Worm (Caenorhabditis elegans) whole organism, L3 larva: ENCODE measurements around the gene cdc-48.1.
A peak's percentile ranks its signal among the peaks of the same experiment; 100 is the strongest.

Experiments
- R02D3.7 ChIP-seq: fragments of 150-350 bp; optimal IDR thresholded peaks from 2 replicates; lab custom pipeline; 2014; ENCODE audit warnings: missing biosample characterization, missing genetic modification characterization
- ZK546.5 ChIP-seq: sonication (generic microtip); optimal IDR thresholded peaks from 2 replicates; lab custom pipeline; 2017; ENCODE audit warnings: missing biosample characterization, missing genetic modification characterization
- aly-2 ChIP-seq: fragments of 150-350 bp; optimal IDR thresholded peaks from 2 replicates; lab custom pipeline; 2014; ENCODE audit warnings: missing biosample characterization, missing genetic modification characterization
- ama-1 ChIP-seq: fragments of 150-350 bp; optimal IDR thresholded peaks from 2 replicates; lab custom pipeline; 2018
- ceh-16 ChIP-seq: sonication (generic microtip); optimal IDR thresholded peaks from 2 replicates; lab custom pipeline; 2017; ENCODE audit warnings: missing biosample characterization, missing genetic modification characterization
- ceh-28 ChIP-seq: fragments of 150-350 bp; optimal IDR thresholded peaks from 2 replicates; lab custom pipeline; 2014; ENCODE audit warnings: missing biosample characterization, missing genetic modification reagents, missing genetic modification characterization
- ceh-82 ChIP-seq: fragments of 150-350 bp; optimal IDR thresholded peaks from 2 replicates; lab custom pipeline; 2014; ENCODE audit warnings: missing biosample characterization, missing genetic modification characterization
- ceh-9 ChIP-seq: sonication (generic microtip); optimal IDR thresholded peaks from 2 replicates; lab custom pipeline; 2018; ENCODE audit warnings: missing biosample characterization, missing genetic modification characterization
- daf-12 ChIP-seq: fragments of 150-350 bp; optimal IDR thresholded peaks from 2 replicates; lab custom pipeline; 2014; ENCODE audit warnings: missing biosample characterization, missing genetic modification reagents, missing genetic modification characterization
- egl-27 ChIP-seq: sonication (generic microtip); optimal IDR thresholded peaks from 4 replicates; lab custom pipeline; 2017; ENCODE audit warnings: missing biosample characterization, missing genetic modification reagents, missing genetic modification characterization
- egl-5 ChIP-seq: fragments of 150-350 bp; optimal IDR thresholded peaks from 2 replicates; lab custom pipeline; 2017; ENCODE audit warnings: missing biosample characterization, missing genetic modification reagents, missing genetic modification characterization, inconsistent platforms
- elt-1 ChIP-seq: fragments of 150-350 bp; optimal IDR thresholded peaks from 2 replicates; lab custom pipeline; 2014; ENCODE audit warnings: missing biosample characterization, missing genetic modification characterization
- elt-2 ChIP-seq: sonication (generic microtip); optimal IDR thresholded peaks from 2 replicates; lab custom pipeline; 2016; ENCODE audit warnings: missing genetic modification reagents, mild to moderate bottlenecking, missing genetic modification characterization, missing compliant biosample characterization
- elt-3 ChIP-seq, 3 experiments: fragments of 150-350 bp in 1 of 3; sonication (generic microtip) in 2 of 3; optimal IDR thresholded peaks; 2 replicates in 2 of 3; 4 replicates in 1 of 3; lab custom pipeline; 2014 to 2017; ENCODE audit warnings: missing biosample characterization in 3 of 3, missing genetic modification characterization in 3 of 3
- eor-1 ChIP-seq, 2 experiments: fragments of 150-350 bp; optimal IDR thresholded peaks; 2 replicates each; lab custom pipeline; 2014 to 2018; ENCODE audit warnings: missing biosample characterization in 2 of 2, missing genetic modification characterization in 2 of 2
- fkh-10 ChIP-seq: sonication (generic microtip); optimal IDR thresholded peaks from 2 replicates; lab custom pipeline; 2017; ENCODE audit warnings: missing biosample characterization, missing genetic modification reagents, missing genetic modification characterization
- fkh-2 ChIP-seq: fragments of 150-350 bp; optimal IDR thresholded peaks from 2 replicates; lab custom pipeline; 2014; ENCODE audit warnings: missing biosample characterization, missing genetic modification reagents, missing genetic modification characterization
- fos-1 ChIP-seq: fragments of 150-350 bp; optimal IDR thresholded peaks from 2 replicates; lab custom pipeline; 2014; ENCODE audit warnings: missing biosample characterization, missing genetic modification characterization
- hmg-11 ChIP-seq: sonication (generic microtip); optimal IDR thresholded peaks from 2 replicates; lab custom pipeline; 2016; ENCODE audit warnings: missing genetic modification characterization, missing compliant biosample characterization
- jun-1 ChIP-seq: fragments of 150-350 bp; optimal IDR thresholded peaks from 2 replicates; lab custom pipeline; 2014; ENCODE audit warnings: missing biosample characterization, missing genetic modification reagents, missing genetic modification characterization
- lin-15B ChIP-seq: fragments of 150-350 bp; optimal IDR thresholded peaks from 2 replicates; lab custom pipeline; 2014; ENCODE audit warnings: missing biosample characterization, missing genetic modification characterization
- lin-39 ChIP-seq: fragments of 150-350 bp; optimal IDR thresholded peaks from 2 replicates; lab custom pipeline; 2018; ENCODE audit warnings: missing biosample characterization, missing genetic modification reagents, missing genetic modification characterization
- lsy-12 ChIP-seq: sonication (generic microtip); optimal IDR thresholded peaks from 2 replicates; lab custom pipeline; 2016; ENCODE audit warnings: mild to moderate bottlenecking, missing genetic modification characterization, missing compliant biosample characterization
- mdl-1 ChIP-seq: fragments of 150-350 bp; optimal IDR thresholded peaks from 2 replicates; lab custom pipeline; 2014; ENCODE audit warnings: missing biosample characterization, missing genetic modification characterization
- mml-1 ChIP-seq: fragments of 150-350 bp; sonication (generic microtip); optimal IDR thresholded peaks from 3 replicates; lab custom pipeline; 2014; ENCODE audit warnings: missing biosample characterization, missing genetic modification characterization
- nfya-1 ChIP-seq: sonication (generic microtip); optimal IDR thresholded peaks from 2 replicates; lab custom pipeline; 2017; ENCODE audit warnings: missing genetic modification characterization, mild to moderate bottlenecking, missing compliant biosample characterization, antibody characterized with exemption, moderate library complexity; ENCODE audit not compliant: insufficient read depth
- nhr-11 ChIP-seq: fragments of 150-350 bp; optimal IDR thresholded peaks from 2 replicates; lab custom pipeline; 2014; ENCODE audit warnings: missing biosample characterization, missing genetic modification characterization
- nhr-12 ChIP-seq: fragments of 150-350 bp; optimal IDR thresholded peaks from 2 replicates; lab custom pipeline; 2014; ENCODE audit warnings: missing biosample characterization, missing genetic modification characterization
- nhr-23 ChIP-seq: fragments of 150-350 bp; optimal IDR thresholded peaks from 2 replicates; lab custom pipeline; 2014; ENCODE audit warnings: missing biosample characterization, missing genetic modification reagents, missing genetic modification characterization
- nhr-237 ChIP-seq: fragments of 150-350 bp; optimal IDR thresholded peaks from 2 replicates; lab custom pipeline; 2014; ENCODE audit warnings: missing biosample characterization, missing genetic modification characterization
- nhr-25 ChIP-seq: sonication (generic microtip); optimal IDR thresholded peaks from 2 replicates; lab custom pipeline; 2017; ENCODE audit warnings: missing biosample characterization, missing genetic modification characterization
- nhr-28 ChIP-seq: fragments of 150-350 bp; optimal IDR thresholded peaks from 2 replicates; lab custom pipeline; 2014; ENCODE audit warnings: missing biosample characterization, missing genetic modification characterization
- nhr-43 ChIP-seq: sonication (generic microtip); optimal IDR thresholded peaks from 2 replicates; lab custom pipeline; 2016; ENCODE audit warnings: mild to moderate bottlenecking, missing genetic modification characterization, missing compliant biosample characterization; ENCODE audit not compliant: poor library complexity, severe bottlenecking
- nhr-67 ChIP-seq: fragments of 150-350 bp; optimal IDR thresholded peaks from 2 replicates; lab custom pipeline; 2014; ENCODE audit warnings: missing biosample characterization, missing genetic modification characterization
- nhr-76 ChIP-seq: fragments of 150-350 bp; sonication (generic microtip); optimal IDR thresholded peaks from 5 replicates; lab custom pipeline; 2014; ENCODE audit warnings: missing biosample characterization, missing genetic modification characterization
- nhr-77 ChIP-seq: fragments of 150-350 bp; optimal IDR thresholded peaks from 2 replicates; lab custom pipeline; 2014; ENCODE audit warnings: missing biosample characterization, missing genetic modification characterization
- pha-4 ChIP-seq: fragments of 150-350 bp; optimal IDR thresholded peaks from 2 replicates; lab custom pipeline; 2014; ENCODE audit warnings: missing biosample characterization, missing genetic modification reagents, missing genetic modification characterization
- pqm-1 ChIP-seq: fragments of 150-350 bp; optimal IDR thresholded peaks from 2 replicates; lab custom pipeline; 2017; ENCODE audit warnings: missing biosample characterization, missing genetic modification characterization, inconsistent platforms
- sea-2 ChIP-seq: fragments of 150-350 bp; sonication (generic microtip); optimal IDR thresholded peaks from 4 replicates; lab custom pipeline; 2014; ENCODE audit warnings: missing biosample characterization, missing genetic modification reagents, missing genetic modification characterization
- skn-1 ChIP-seq: fragments of 150-350 bp; optimal IDR thresholded peaks from 2 replicates; lab custom pipeline; 2014; ENCODE audit warnings: missing biosample characterization, missing genetic modification characterization
- snpc-4 ChIP-seq: fragments of 150-350 bp; optimal IDR thresholded peaks from 2 replicates; lab custom pipeline; 2014; ENCODE audit warnings: missing biosample characterization, missing genetic modification characterization
- tbx-2 ChIP-seq: sonication (generic microtip); optimal IDR thresholded peaks from 2 replicates; lab custom pipeline; 2016; ENCODE audit warnings: mild to moderate bottlenecking, missing genetic modification characterization, missing compliant biosample characterization
- unc-39 ChIP-seq: sonication (generic microtip); optimal IDR thresholded peaks from 4 replicates; lab custom pipeline; 2017; ENCODE audit warnings: missing biosample characterization, missing genetic modification characterization
- unc-62 ChIP-seq: fragments of 150-350 bp; sonication (generic microtip); optimal IDR thresholded peaks from 4 replicates; lab custom pipeline; 2014; ENCODE audit warnings: missing biosample characterization, missing genetic modification reagents, missing genetic modification characterization
- zag-1 ChIP-seq: fragments of 150-350 bp; optimal IDR thresholded peaks from 2 replicates; lab custom pipeline; 2014; ENCODE audit warnings: missing biosample characterization, missing genetic modification characterization
- ztf-11 ChIP-seq: fragments of 150-350 bp; optimal IDR thresholded peaks from 2 replicates; lab custom pipeline; 2014; ENCODE audit warnings: missing biosample characterization, missing genetic modification characterization
- ztf-4 ChIP-seq: fragments of 150-350 bp; optimal IDR thresholded peaks from 2 replicates; lab custom pipeline; 2014; ENCODE audit warnings: missing biosample characterization, missing genetic modification characterization

The cdc-48.1 gene

DNA sequence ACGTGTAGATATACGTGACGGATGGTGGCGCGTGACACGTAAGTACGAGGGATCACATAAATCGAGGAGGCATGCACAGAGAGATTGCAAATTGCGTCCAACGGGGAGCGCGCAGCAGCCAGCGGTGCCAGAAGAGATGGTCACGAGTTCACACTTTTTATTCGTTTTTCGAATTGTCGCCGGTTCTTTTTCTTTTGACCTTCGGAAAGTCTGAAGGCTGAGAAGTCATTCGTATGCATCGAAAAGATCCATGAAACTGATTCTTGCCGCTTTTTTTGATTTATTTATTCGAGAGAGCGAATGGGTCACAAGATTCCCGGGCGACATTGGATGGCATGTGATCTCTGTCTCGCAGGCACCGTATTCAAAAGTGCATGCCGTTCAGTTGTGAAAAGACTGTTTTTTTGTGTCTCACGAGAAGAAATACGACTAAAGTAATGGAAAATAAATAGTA lies 4.2 kb downstream of the cdc-48.1 start:
- TF ChIP-seq hmg-11 (no peak), nhr-11 (tag; lab: Kevin White, UChicago) (no peak), pha-4 (tag; lab: Kevin White, UChicago) (no peak), nhr-77 (tag; lab: Kevin White, UChicago) (no peak), lin-15B (peak; percentile 67), ceh-28 (tag; lab: Kevin White, UChicago) (no peak), aly-2 (no peak), tbx-2 (no peak), ama-1 (lab: Kevin White, UChicago) (peak; percentile 55), ceh-16 (tag; lab: Kevin White, UChicago) (no peak), zag-1 (tag; lab: Kevin White, UChicago) (no peak), elt-2 (tag; lab: Kevin White, UChicago) (no peak), nhr-12 (no peak), nhr-28 (no peak), ceh-9 (tag; lab: Kevin White, UChicago) (no peak), pqm-1 (no peak), nhr-25 (tag; lab: Kevin White, UChicago) (peak; percentile 82), mdl-1 (tag; lab: Kevin White, UChicago) (peak; percentile 39), sea-2 (no peak), elt-3 (tag; optimal IDR thresholded peaks at IDR 0.05; lab: Kevin White, UChicago) (no peak), nhr-237 (no peak), R02D3.7 (no peak), lsy-12 (peak; percentile 57), daf-12 (tag; lab: Kevin White, UChicago) (no peak), ztf-11 (tag; lab: Kevin White, UChicago) (no peak), nfya-1 (peak; percentile 69), nhr-76 (tag; lab: Kevin White, UChicago) (no peak), mml-1 (tag; lab: Kevin White, UChicago) (no peak), egl-5 (tag; lab: Kevin White, UChicago) (peak; percentile 68), elt-1 (tag; lab: Kevin White, UChicago) (peak; percentile 70), jun-1 (tag; lab: Kevin White, UChicago) (peak; percentile 24), fos-1 (tag; lab: Kevin White, UChicago) (no peak), ceh-82 (no peak), unc-62 (GFP tag; lab: Kevin White, UChicago) (no peak), egl-27 (tag; lab: Kevin White, UChicago) (no peak), eor-1 (tag; optimal IDR thresholded peaks at IDR 0.05; lab: Kevin White, UChicago) (no peak), nhr-67 (tag; lab: Kevin White, UChicago) (no peak), nhr-23 (no peak), lin-39 (tag; lab: Kevin White, UChicago) (peak; percentile 66), snpc-4 (tag; lab: Kevin White, UChicago) (no peak), unc-39 (tag; lab: Kevin White, UChicago) (no peak), ZK546.5 (tag; lab: Kevin White, UChicago) (no peak), nhr-43 (tag; lab: Kevin White, UChicago) (peak; percentile 70), ztf-4 (no peak), fkh-10 (no peak), skn-1 (no peak), fkh-2 (tag; lab: Kevin White, UChicago) (no peak)
- TF ChIP-seq, all 47 proteins: peak for 11

DNA sequence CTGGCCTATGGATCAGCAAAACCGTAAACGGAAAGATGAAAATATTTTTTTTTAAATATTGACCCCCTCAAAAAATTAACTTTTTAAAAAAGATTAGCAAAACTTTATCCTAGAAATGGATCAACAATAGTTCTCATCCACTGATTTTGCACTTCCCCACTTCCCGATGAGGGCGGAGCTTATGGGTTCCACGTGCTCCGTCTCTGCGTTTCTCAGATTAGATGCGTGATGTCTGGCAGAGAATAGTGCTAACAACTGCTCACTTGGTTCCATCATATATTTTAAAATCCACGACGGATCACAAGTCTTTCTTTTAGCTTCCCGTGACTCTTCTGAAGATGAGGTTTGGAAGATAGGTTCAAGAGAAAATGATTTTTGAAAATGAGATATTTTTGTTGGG lies 4.9 kb downstream of the cdc-48.1 start:
- TF ChIP-seq snpc-4 (tag; lab: Kevin White, UChicago): no peak
- no peak for TF ChIP-seq egl-5 (tag; lab: Kevin White, UChicago)
- TF ChIP-seq fkh-2 (tag; lab: Kevin White, UChicago): no peak
- no peak for TF ChIP-seq nhr-43 (tag; lab: Kevin White, UChicago)
- no peak for TF ChIP-seq tbx-2
- TF ChIP-seq nhr-25 (tag; lab: Kevin White, UChicago): no peak
- no peak for TF ChIP-seq unc-62 (GFP tag; lab: Kevin White, UChicago)
- peak; percentile 39 for TF ChIP-seq ama-1 (lab: Kevin White, UChicago)
- TF ChIP-seq ZK546.5 (tag; lab: Kevin White, UChicago): no peak
- TF ChIP-seq R02D3.7: no peak
- no peak for TF ChIP-seq nhr-28
- TF ChIP-seq pqm-1: no peak
- TF ChIP-seq ceh-16 (tag; lab: Kevin White, UChicago): no peak
- no peak for TF ChIP-seq lsy-12
- TF ChIP-seq mdl-1 (tag; lab: Kevin White, UChicago): no peak
- no peak for TF ChIP-seq egl-27 (tag; lab: Kevin White, UChicago)
- peak; percentile 21 for TF ChIP-seq nhr-11 (tag; lab: Kevin White, UChicago)
- TF ChIP-seq lin-39 (tag; lab: Kevin White, UChicago): peak; percentile 18
- no peak for TF ChIP-seq nfya-1
- no peak for TF ChIP-seq mml-1 (tag; lab: Kevin White, UChicago)
